Worm (Caenorhabditis elegans) whole organism, L4 larva: ENCODE measurements around the gene str-45.

ENCODE experiments used
- D1046.2 ChIP-seq: fragments of 200-800 bp; sonication (Bioruptor generic); IDR thresholded peaks from 2 replicates; pipeline ENCODE4 v1.3.6; 2022; ENCODE audit warnings: missing genetic modification characterization, missing compliant biosample characterization
- F26F4.8 ChIP-seq: fragments of 200-800 bp; sonication (Bioruptor generic); conservative IDR thresholded peaks from 2 replicates; pipeline ENCODE4 v1.3.6; 2022; ENCODE audit warnings: missing genetic modification characterization, missing compliant biosample characterization
- F49E8.2 ChIP-seq: sonication (generic microtip); optimal IDR thresholded peaks from 2 replicates; lab custom pipeline; 2016; ENCODE audit warnings: missing compliant biosample characterization, mild to moderate bottlenecking, missing genetic modification characterization, borderline replicate concordance
- R02D3.7 ChIP-seq: fragments of 150-350 bp; sonication (generic microtip); optimal IDR thresholded peaks from 3 replicates; lab custom pipeline; 2014; ENCODE audit warnings: missing biosample characterization, missing genetic modification characterization
- Y5F2A.4 ChIP-seq: fragments of 200-800 bp; sonication (Bioruptor generic); optimal IDR thresholded peaks from 2 replicates; lab custom pipeline; 2018; ENCODE audit warnings: mild to moderate bottlenecking, missing genetic modification characterization, missing compliant biosample characterization
- ZK337.2 ChIP-seq: fragments of 200-800 bp; sonication (Bioruptor generic); IDR thresholded peaks from 2 replicates; pipeline ENCODE4 v1.3.6; 2022; ENCODE audit warnings: missing genetic modification reagents, missing genetic modification characterization, missing compliant biosample characterization
- ZK546.5 ChIP-seq, 2 experiments: sonication (generic microtip); optimal IDR thresholded peaks; 2 replicates each; lab custom pipeline; 2017; ENCODE audit warnings: missing biosample characterization in 2 of 2, missing genetic modification characterization in 2 of 2
- aha-1 ChIP-seq: fragments of 150-350 bp; peaks from one replicate; lab custom pipeline; 2014; ENCODE audit warnings: missing biosample characterization, missing genetic modification characterization
- cey-2 ChIP-seq: sonication (generic microtip); optimal IDR thresholded peaks from 3 replicates; lab custom pipeline; 2017; ENCODE audit warnings: missing genetic modification characterization, mild to moderate bottlenecking, missing compliant biosample characterization, antibody characterized with exemption, borderline replicate concordance; ENCODE audit not compliant: insufficient read depth
- dve-1 ChIP-seq: sonication (generic microtip); optimal IDR thresholded peaks from 2 replicates; lab custom pipeline; 2017; ENCODE audit warnings: antibody characterized with exemption, mild to moderate bottlenecking, missing genetic modification characterization, missing compliant biosample characterization; ENCODE audit not compliant: insufficient read depth
- egl-43 ChIP-seq: fragments of 200-800 bp; sonication (Bioruptor generic); IDR thresholded peaks from 2 replicates; pipeline ENCODE4 v1.3.6; 2022; ENCODE audit warnings: missing genetic modification reagents, missing genetic modification characterization, missing compliant biosample characterization
- hif-1 ChIP-seq, 2 experiments: sonication (generic microtip); optimal IDR thresholded peaks; 2 replicates each; lab custom pipeline; 2016 to 2017; ENCODE audit warnings: missing compliant biosample characterization in 2 of 2, missing genetic modification characterization in 2 of 2, missing genetic modification reagents in 2 of 2, missing genotype in 2 of 2, mild to moderate bottlenecking in 1 of 2
- hlh-30 ChIP-seq: sonication (generic microtip); optimal IDR thresholded peaks from 2 replicates; lab custom pipeline; 2017; ENCODE audit warnings: antibody characterized with exemption, mild to moderate bottlenecking, missing genetic modification characterization, missing compliant biosample characterization; ENCODE audit not compliant: insufficient read depth
- lim-7 ChIP-seq: fragments of 200-800 bp; sonication (Bioruptor generic); IDR thresholded peaks from 2 replicates; pipeline ENCODE4 v1.3.6; 2022; ENCODE audit warnings: missing genetic modification characterization, missing compliant biosample characterization
- lin-29 ChIP-seq: fragments of 200-800 bp; sonication (Bioruptor generic); IDR thresholded peaks from 2 replicates; pipeline ENCODE4 v1.3.6; 2022; ENCODE audit warnings: missing genetic modification reagents, missing genetic modification characterization, missing compliant biosample characterization
- madf-5 ChIP-seq, 2 experiments: fragments of 200-800 bp; sonication (Bioruptor generic); IDR thresholded peaks; 2 replicates each; pipeline ENCODE4 v1.3.6; 2022; ENCODE audit warnings: missing compliant biosample characterization in 2 of 2, missing genetic modification characterization in 2 of 2
- madf-9 ChIP-seq: fragments of 200-800 bp; sonication (Bioruptor generic); conservative IDR thresholded peaks from 2 replicates; pipeline ENCODE4 v1.3.6; 2022; ENCODE audit warnings: missing genetic modification reagents, missing genetic modification characterization, missing compliant biosample characterization
- mep-1 ChIP-seq: fragments of 150-350 bp; sonication (generic microtip); optimal IDR thresholded peaks from 3 replicates; lab custom pipeline; 2014; ENCODE audit warnings: missing biosample characterization, missing genetic modification characterization
- nhr-11 ChIP-seq: fragments of 150-350 bp; optimal IDR thresholded peaks from 2 replicates; lab custom pipeline; 2014; ENCODE audit warnings: missing biosample characterization, missing genetic modification characterization
- nhr-28 ChIP-seq: fragments of 150-350 bp; optimal IDR thresholded peaks from 2 replicates; lab custom pipeline; 2014; ENCODE audit warnings: missing biosample characterization, missing genetic modification characterization
- nhr-41 ChIP-seq: fragments of 200-800 bp; sonication (Bioruptor generic); IDR thresholded peaks from 2 replicates; pipeline ENCODE4 v1.3.6; 2022; ENCODE audit warnings: missing genetic modification reagents, missing genetic modification characterization, missing compliant biosample characterization
- nhr-76 ChIP-seq: fragments of 150-350 bp; optimal IDR thresholded peaks from 2 replicates; lab custom pipeline; 2014; ENCODE audit warnings: missing biosample characterization, missing genetic modification characterization
- pha-4 ChIP-seq, 2 experiments: fragments of 150-350 bp in 1 of 2; fragments of 200-800 bp in 1 of 2; sonication (Bioruptor generic) in 1 of 2; IDR thresholded peaks in 1 of 2; optimal IDR thresholded peaks in 1 of 2; 2 replicates each; pipeline versions ENCODE4 v1.3.6 to Lab custom; 2014 to 2022; ENCODE audit warnings: missing genetic modification characterization in 2 of 2, missing genetic modification reagents in 2 of 2, missing biosample characterization in 1 of 2, missing compliant biosample characterization in 1 of 2
- snpc-1.2 ChIP-seq: fragments of 200-800 bp; sonication (Bioruptor generic); IDR thresholded peaks from 2 replicates; pipeline ENCODE4 v1.3.6; 2022; ENCODE audit warnings: missing genetic modification reagents, missing genetic modification characterization, missing compliant biosample characterization
- tag-97 ChIP-seq: fragments of 200-800 bp; sonication (Bioruptor generic); IDR thresholded peaks from 2 replicates; pipeline ENCODE4 v1.3.6; 2022; ENCODE audit warnings: missing genetic modification characterization, missing compliant biosample characterization
- tra-1 ChIP-seq: fragments of 200-800 bp; sonication (Bioruptor generic); IDR thresholded peaks from 2 replicates; pipeline ENCODE4 v1.3.6; 2022; ENCODE audit warnings: missing genetic modification reagents, missing genetic modification characterization, missing compliant biosample characterization
- unc-130 ChIP-seq: sonication (generic microtip); optimal IDR thresholded peaks from 2 replicates; lab custom pipeline; 2016; ENCODE audit warnings: missing genetic modification reagents, missing genetic modification characterization, missing compliant biosample characterization
- unc-62 ChIP-seq, 3 experiments: fragments of 150-350 bp in 1 of 3; sonication (generic microtip); optimal IDR thresholded peaks in 2 of 3; peaks in 1 of 3; 1 replicate in 1 of 3; 2 replicates in 2 of 3; lab custom pipeline; 2014 to 2017; ENCODE audit warnings: missing biosample characterization in 3 of 3, missing genetic modification characterization in 3 of 3, missing genetic modification reagents in 3 of 3, missing genotype in 1 of 3
- vab-7 ChIP-seq: fragments of 200-800 bp; sonication (Bioruptor generic); IDR thresholded peaks from 2 replicates; pipeline ENCODE4 v1.3.6; 2022; ENCODE audit warnings: missing genetic modification reagents, missing genetic modification characterization, missing compliant biosample characterization

Gene str-45

DNA sequence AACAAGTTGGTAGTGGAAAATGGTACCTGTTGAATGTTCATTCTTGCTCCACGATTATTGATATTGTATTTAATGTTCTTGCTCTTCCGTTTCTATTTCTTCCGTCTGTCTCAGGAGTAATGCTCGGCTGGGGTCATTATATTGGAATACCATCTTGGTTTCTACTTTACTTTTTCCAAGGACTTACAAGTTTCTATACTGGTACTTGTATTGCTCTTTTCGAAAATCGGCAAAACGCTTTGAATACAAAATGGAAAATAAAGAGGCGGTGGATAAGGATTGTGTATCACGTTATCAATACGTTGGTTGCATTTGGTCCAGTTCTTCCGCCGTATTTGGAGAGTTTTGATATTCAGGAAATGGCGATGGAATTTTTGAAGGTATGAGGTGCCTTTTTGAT lies 6.8 kb upstream of the str-45 start:
- TF ChIP-seq aha-1 (tag; lab: Kevin White, UChicago) (peak; percentile 49), tag-97 (GFP tag; lab: Robert Waterston, UW) (no peak), unc-62 (GFP tag; optimal IDR thresholded peaks at IDR 0.05 in 1 of 2; lab: Kevin White, UChicago) (peak in 1 of 2 experiments; percentile 56), unc-62 (tag; optimal IDR thresholded peaks at IDR 0.05; lab: Kevin White, UChicago) (no peak)

DNA sequence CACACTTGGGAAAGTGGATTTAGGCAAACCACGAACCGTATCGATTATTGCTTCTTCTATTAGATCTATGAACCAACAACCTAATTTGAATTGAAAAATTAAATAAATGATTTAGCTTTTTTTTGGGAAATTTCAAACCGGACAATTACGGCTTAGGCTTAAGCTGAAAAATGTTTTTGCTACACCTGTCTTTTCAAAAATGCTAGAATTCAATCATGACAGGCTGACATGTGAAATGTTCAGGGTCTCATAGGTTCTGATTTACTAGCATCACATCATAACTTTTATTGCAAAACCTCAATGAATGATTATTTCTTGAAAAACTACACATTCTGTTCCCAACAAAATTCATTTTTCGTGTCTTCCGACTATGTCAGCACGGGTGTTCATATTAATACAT lies 5.5 kb upstream of the str-45 start, which contains the start of gene srh-55:
Gene srh-55 (plus strand): TSS at position 301 of the 400 bp plus-strand sequence.
- no peak for TF ChIP-seq mep-1 (tag; lab: Kevin White, UChicago)
- no peak for TF ChIP-seq snpc-1.2
- TF ChIP-seq vab-7, result no peak
- peak in 1 of 2 experiments; percentile 77 for TF ChIP-seq unc-62 (GFP tag; optimal IDR thresholded peaks at IDR 0.05 in 1 of 2; lab: Kevin White, UChicago)
- no peak for TF ChIP-seq unc-62 (tag; optimal IDR thresholded peaks at IDR 0.05; lab: Kevin White, UChicago)

- no peak for TF ChIP-seq ZK337.2 (GFP tag; lab: Robert Waterston, UW)
- TF ChIP-seq D1046.2 (GFP tag; lab: Robert Waterston, UW), result peak; percentile 51; the same call in 1 of the 2 replicates
- TF ChIP-seq nhr-76 (tag; lab: Kevin White, UChicago), result no peak
- no peak for TF ChIP-seq cey-2 (tag; lab: Kevin White, UChicago)
- no peak for TF ChIP-seq madf-5 (GFP tag; IDR thresholded peaks at IDR 0.05; lab: Robert Waterston, UW)
- no peak for TF ChIP-seq R02D3.7
- no peak for TF ChIP-seq Y5F2A.4 (GFP tag; lab: Kevin White, UChicago)
- no peak for TF ChIP-seq hif-1 (tag; optimal IDR thresholded peaks at IDR 0.05; lab: Kevin White, UChicago)
- TF ChIP-seq dve-1, result no peak
- TF ChIP-seq aha-1 (tag; lab: Kevin White, UChicago), result no peak
- TF ChIP-seq madf-9 (GFP tag; lab: Robert Waterston, UW), result no peak
- 0 out of 2 replicates have a peak, but pooled peaks have one; percentile 68 for TF ChIP-seq lim-7 (GFP tag; lab: Robert Waterston, UW)
- no peak for TF ChIP-seq snpc-1.2
- no peak for TF ChIP-seq mep-1 (tag; lab: Kevin White, UChicago)
- no peak for TF ChIP-seq tag-97 (GFP tag; lab: Robert Waterston, UW)
- peak; percentile 76; the same call in 1 of the 2 replicates for TF ChIP-seq F26F4.8 (GFP tag; lab: Robert Waterston, UW)
- peak; percentile 9 for TF ChIP-seq unc-130 (GFP tag; lab: Kevin White, UChicago)
- TF ChIP-seq, all 104 proteins: peak for 4
Measured at ce11 chrV:15156504-15156903, 2.3 kb upstream of the str-45 start.

DNA sequence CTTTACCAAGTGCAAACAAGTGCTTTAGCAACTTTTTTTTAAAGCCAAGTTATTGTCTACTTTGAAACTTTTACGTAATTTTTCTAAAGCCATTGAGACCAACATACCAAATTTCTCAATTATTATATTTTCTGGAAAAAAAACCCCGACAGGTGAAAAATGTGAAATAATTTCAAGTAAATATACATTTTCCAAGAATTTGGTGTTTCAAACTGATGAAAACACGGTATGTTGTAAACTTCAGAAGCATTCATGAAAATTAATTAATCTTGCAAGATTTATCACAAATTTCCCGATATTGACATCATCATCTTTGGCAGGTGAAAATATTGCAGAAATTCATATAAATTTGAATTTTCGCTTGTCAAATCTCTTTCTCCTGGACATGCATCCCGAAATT lies 3.9 kb downstream of the str-45 start, which contains the start of gene srz-11:
Gene srz-11 (plus strand): TSS at position 386 of the 400 bp plus-strand sequence.
- TF ChIP-seq nhr-11 (no peak), egl-43 (GFP tag; lab: Robert Waterston, UW) (no peak), tra-1 (GFP tag; lab: Robert Waterston, UW) (no peak), lin-29 (GFP tag; lab: Robert Waterston, UW) (no peak), ZK546.5 (tag; optimal IDR thresholded peaks at IDR 0.05; lab: Kevin White, UChicago) (no peak), nhr-41 (GFP tag; lab: Robert Waterston, UW) (no peak), mep-1 (tag; lab: Kevin White, UChicago) (no peak), F49E8.2 (tag; lab: Kevin White, UChicago) (no peak)

DNA sequence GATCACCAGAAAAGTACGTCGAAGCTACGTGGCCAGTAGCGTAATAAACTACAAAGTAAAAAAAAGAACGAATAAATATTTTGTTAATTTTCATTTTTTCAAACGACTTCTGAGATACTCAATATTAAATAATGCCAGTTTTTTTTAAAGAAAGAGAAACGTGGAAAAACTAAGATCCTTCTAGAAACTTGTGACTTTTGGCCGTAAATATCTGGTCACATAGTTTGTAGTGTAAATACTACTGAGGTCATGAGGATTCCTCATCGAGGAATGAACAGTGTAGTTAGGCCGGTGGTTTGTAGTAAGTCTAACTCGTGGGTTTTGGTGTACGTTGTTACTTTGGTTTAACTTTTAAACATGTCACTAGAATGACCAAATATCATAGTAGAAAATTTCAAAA lies 9.2 kb downstream of the str-45 start:
- TF ChIP-seq hlh-30, result peak; percentile 43
- TF ChIP-seq nhr-28 (tag; lab: Kevin White, UChicago), result peak; percentile 74

ce11 chrV:15175459-15175858 lies 16.7 kb downstream of the str-45 start, which contains the start of gene clec-47:
Gene clec-47, plus strand, starts transcription at chrV:15175759.
- TF ChIP-seq nhr-28 (tag; lab: Kevin White, UChicago) (peak; percentile 19), pha-4 (GFP tag; IDR thresholded peaks at IDR 0.05; lab: Robert Waterston, UW) (no peak), pha-4 (tag; optimal IDR thresholded peaks at IDR 0.05; lab: Kevin White, UChicago) (no peak), hif-1 (tag; optimal IDR thresholded peaks at IDR 0.05; lab: Kevin White, UChicago) (peak in 1 of 2 experiments; percentile 31)
- TF ChIP-seq, all 104 proteins: peak for 2
